Worm (Caenorhabditis elegans) whole organism, L2 larva: Measurements from ENCODE around the gene xpo-1.

ENCODE experiments used
- egl-27 ChIP-seq: sonication (generic microtip); optimal IDR thresholded peaks from 3 replicates; lab custom pipeline; 2017; ENCODE audit warnings: missing biosample characterization, missing genetic modification reagents, missing genetic modification characterization
- unc-39 ChIP-seq: fragments of 150-350 bp; optimal IDR thresholded peaks from 2 replicates; lab custom pipeline; 2014; ENCODE audit warnings: missing biosample characterization, missing genetic modification characterization
- ztf-1 ChIP-seq: fragments of 200-800 bp; sonication (Bioruptor generic); conservative IDR thresholded peaks from 2 replicates; pipeline ENCODE4 v1.3.6; 2022; ENCODE audit warnings: missing genetic modification characterization, missing compliant biosample characterization

ce11 chrV:7798079-7798478 lies 6.8 kb upstream of the xpo-1 start, which contains the start of gene ZK742.7:
- TF ChIP-seq ztf-1 (GFP tag; lab: Robert Waterston, UW) = no peak
- no peak for TF ChIP-seq egl-27 (tag; lab: Kevin White, UChicago)
- TF ChIP-seq unc-39 (tag; lab: Kevin White, UChicago) = no peak
